Worm (Caenorhabditis elegans): ENCODE measurements around the gene R13D11.10.

DNA sequence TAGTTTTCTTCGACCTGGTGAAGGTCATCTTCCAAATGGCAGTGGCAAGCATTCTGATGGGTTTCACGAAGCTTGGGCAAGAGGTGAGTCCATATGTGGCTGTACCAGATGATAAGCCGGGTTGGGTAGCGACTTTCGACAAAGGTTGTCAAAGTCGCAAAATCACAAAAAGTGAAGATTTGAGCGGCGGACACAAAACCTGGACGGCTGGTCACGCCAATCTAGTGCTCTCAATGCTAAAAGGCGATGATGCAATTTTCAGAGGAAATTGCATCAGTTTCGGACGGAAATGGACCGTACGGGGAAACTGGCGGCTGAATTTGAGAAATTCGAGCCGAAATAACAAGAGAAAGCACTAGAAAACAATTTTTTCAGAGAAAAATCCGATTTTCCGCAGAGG lies 15.8 kb downstream of the R13D11.10 start:
- TF ChIP-seq him-1 (tag; optimal IDR thresholded peaks at IDR 0.05) (no peak), dao-5 (tag; optimal IDR thresholded peaks at IDR 0.05) (no peak)
